Fruit fly (Drosophila melanogaster) whole organism, wandering third instar larva: ENCODE results near the gene LManIV.

Experiments used
- GATAd ChIP-seq: sonication (Bioruptor generic); optimal IDR thresholded peaks from 2 replicates; lab custom pipeline; 2016; ENCODE audit warnings: missing biosample characterization, missing genetic modification characterization
- rgr ChIP-seq: fragments of 200-800 bp; sonication (Bioruptor generic); optimal IDR thresholded peaks from 3 replicates; lab custom pipeline; 2016; ENCODE audit warnings: missing biosample characterization, mild to moderate bottlenecking, missing genetic modification characterization

DNA sequence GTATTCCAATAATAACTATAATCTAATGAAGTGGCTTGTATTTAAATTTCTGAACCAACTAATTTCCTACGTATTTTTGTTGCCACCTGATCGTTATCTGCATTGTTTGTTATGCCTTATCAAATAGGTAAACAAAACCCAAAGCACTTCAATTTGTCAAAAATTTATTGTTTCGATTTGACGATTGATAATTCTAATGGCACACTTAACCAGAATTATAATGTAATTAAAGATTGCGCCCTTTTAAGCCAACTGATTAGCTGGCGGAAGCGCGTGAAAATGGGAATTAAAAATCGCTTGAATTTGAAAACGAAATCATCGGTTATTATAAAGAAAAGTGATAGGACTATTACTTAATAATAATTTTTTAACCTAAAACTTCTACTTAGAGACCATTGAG, 12.6 kb upstream of the LManIV start:
- no peak for TF ChIP-seq GATAd (GFP tag; lab: Kevin White, UChicago)
- TF ChIP-seq rgr (GFP tag; lab: Kevin White, UChicago) = no peak
